Fruit fly (Drosophila melanogaster) whole organism: Measurements from ENCODE around the gene CG10702.

Experiments
- EcR ChIP-seq, 2 experiments: fragments of >200 bp; optimal IDR thresholded peaks; 2 replicates each; lab custom pipeline; 2017; ENCODE audit warnings: missing biosample characterization in 2 of 2, missing genetic modification characterization in 2 of 2, missing genetic modification reagents in 2 of 2
- usp ChIP-seq: fragments of >200 bp; optimal IDR thresholded peaks from 2 replicates; lab custom pipeline; 2017; ENCODE audit warnings: missing biosample characterization, missing genetic modification characterization, mixed read lengths

dm6 chr2L:19041590-19041989, 28.1 kb downstream of the CG10702 start, which contains the start of gene Catsup:
- TF ChIP-seq EcR (GFP tag; optimal IDR thresholded peaks at IDR 0.05; lab: Kevin White, UChicago): no peak
- TF ChIP-seq usp (GFP tag; lab: Kevin White, UChicago): no peak
